Fruit fly (Drosophila melanogaster) Kc167 (cell line): ENCODE measurements around the gene cmpy.

Source experiments
- Sin3A ChIP-seq: fragments of >200 bp; optimal IDR thresholded peaks from 2 replicates; lab custom pipeline; 2018; ENCODE audit warnings: missing external identifiers
- h ChIP-seq: fragments of >200 bp; optimal IDR thresholded peaks from 3 replicates; lab custom pipeline; 2018; ENCODE audit warnings: missing external identifiers
- insv ChIP-seq: fragments of >200 bp; optimal IDR thresholded peaks from 3 replicates; lab custom pipeline; 2018; ENCODE audit warnings: missing external identifiers
- psq ChIP-seq: fragments of >200 bp; optimal IDR thresholded peaks from 2 replicates; lab custom pipeline; 2017; ENCODE audit warnings: missing external identifiers
- ttk ChIP-seq: sonication (Bioruptor generic); optimal IDR thresholded peaks from 2 replicates; lab custom pipeline; 2017; ENCODE audit warnings: missing external identifiers

DNA sequence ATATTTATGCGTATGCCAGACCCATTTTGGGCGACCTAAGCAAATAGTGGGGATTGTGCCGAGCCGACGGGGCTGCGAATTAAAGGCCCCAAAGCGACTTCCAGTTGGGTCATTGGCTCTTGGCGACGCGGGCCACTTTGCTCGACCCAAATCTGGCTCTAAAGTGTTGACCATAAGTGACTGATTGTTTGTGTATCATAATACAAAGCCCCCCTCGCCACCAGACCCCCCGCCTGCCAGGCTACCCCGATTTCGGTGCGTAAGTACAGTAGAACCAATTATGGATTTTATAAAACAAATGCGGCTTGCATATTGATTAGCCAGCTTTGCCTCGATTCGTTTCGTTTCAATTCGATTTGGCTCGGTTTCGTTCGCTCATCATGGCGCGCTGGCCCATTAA, 47.3 kb downstream of the cmpy start:
- TF ChIP-seq h (lab: Kevin White, UChicago) (no peak), psq (lab: Kevin White, UChicago) (no peak), insv (lab: Kevin White, UChicago) (no peak), ttk (lab: Kevin White, UChicago) (no peak), Sin3A (lab: Kevin White, UChicago) (no peak)
